Worm (Caenorhabditis elegans) whole organism, L4/young adult: ENCODE measurements around the gene Y53F4B.14.

ENCODE experiments used
- W03F9.2 ChIP-seq: fragments of 150-350 bp; optimal IDR thresholded peaks from 2 replicates; lab custom pipeline; 2014; ENCODE audit warnings: missing biosample characterization, missing genetic modification characterization
- dao-5 ChIP-seq: sonication (generic microtip); optimal IDR thresholded peaks from 2 replicates; lab custom pipeline; 2016; ENCODE audit warnings: missing genotype, missing genetic modification characterization, moderate library complexity, missing compliant biosample characterization
- him-1 ChIP-seq: sonication (generic microtip); optimal IDR thresholded peaks from 2 replicates; lab custom pipeline; 2016; ENCODE audit warnings: missing genotype, missing genetic modification reagents, missing genetic modification characterization, missing compliant biosample characterization

Gene Y53F4B.14

DNA sequence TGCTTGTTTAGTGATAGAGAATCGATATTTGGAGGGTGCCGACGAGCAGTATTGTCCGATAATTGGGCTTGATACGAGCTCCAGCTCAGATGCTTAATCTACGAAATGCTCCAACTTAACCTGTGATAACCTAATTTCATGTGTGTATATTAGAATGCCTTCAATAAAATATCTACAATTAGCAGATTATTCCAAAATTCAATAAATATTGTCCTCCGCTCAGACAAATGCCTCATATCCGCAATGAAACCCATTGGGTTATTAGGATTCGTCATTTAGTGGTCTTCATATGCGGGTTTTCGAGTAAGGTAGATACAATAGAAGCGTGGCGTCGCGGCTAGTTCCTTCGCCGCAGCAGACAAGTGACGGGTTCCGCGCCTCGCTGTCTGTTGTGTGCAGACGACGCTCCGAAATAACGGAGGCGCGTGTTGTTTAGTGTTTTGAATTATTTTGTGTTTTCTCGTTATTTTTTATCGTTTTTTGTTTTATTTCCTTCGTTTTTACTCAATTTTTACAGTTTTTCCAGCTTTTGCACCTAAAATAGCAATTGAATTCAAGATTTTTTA is 12.1 kb upstream of the Y53F4B.14 start, which contains the start of gene cmtr-1:
Gene cmtr-1, plus strand, starts transcription at position 516 of the 566 bp plus-strand sequence.
- TF ChIP-seq W03F9.2 (tag; lab: Kevin White, UChicago), result peak; percentile 96
- TF ChIP-seq him-1, result peak; percentile 96
- peak; percentile 76 for TF ChIP-seq dao-5 (tag; lab: Kevin White, UChicago)

- TF ChIP-seq him-1 (no peak), W03F9.2 (tag; lab: Kevin White, UChicago) (no peak), dao-5 (tag; lab: Kevin White, UChicago) (no peak)
Measured at ce11 chrII:15026389-15026788, 11.4 kb upstream of the Y53F4B.14 start.

- TF ChIP-seq him-1 (no peak), W03F9.2 (tag; lab: Kevin White, UChicago) (no peak), dao-5 (tag; lab: Kevin White, UChicago) (no peak)
Measured at ce11 chrII:15039104-15039503, 1.3 kb downstream of the Y53F4B.14 start, which contains the start of gene trip-4. TSS of gene trip-4 (plus strand) at chrII:15039404.

ce11 chrII:15042310-15042709 is 4.5 kb downstream of the Y53F4B.14 start:
- TF ChIP-seq dao-5 (tag; lab: Kevin White, UChicago) (no peak), W03F9.2 (tag; lab: Kevin White, UChicago) (no peak), him-1 (no peak)

DNA sequence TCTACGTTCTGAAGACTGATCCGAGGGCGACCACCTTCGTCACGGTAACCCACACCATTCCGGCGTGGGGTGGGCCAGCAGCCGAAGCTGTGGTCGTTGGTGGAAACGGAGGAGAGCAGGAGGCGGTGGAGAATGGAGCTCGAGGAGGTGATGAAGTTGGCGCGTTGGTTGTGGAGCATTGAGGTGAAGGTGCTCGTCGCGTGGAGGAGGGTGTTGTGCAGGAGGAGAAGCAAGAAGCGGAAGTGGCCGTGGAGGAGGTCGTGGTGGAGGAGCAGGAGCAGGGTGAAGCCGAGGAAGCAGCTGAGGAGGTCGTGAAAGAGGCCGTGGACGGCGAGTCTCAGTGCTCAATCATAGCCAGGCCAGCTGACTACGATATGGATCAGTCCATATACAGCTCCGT is 20.5 kb downstream of the Y53F4B.14 start, which contains the start of gene Y53F4B.17:
Gene Y53F4B.17, plus strand, starts transcription at position 375 of the 400 bp plus-strand sequence.
- TF ChIP-seq dao-5 (tag; lab: Kevin White, UChicago) (no peak), him-1 (no peak), W03F9.2 (tag; lab: Kevin White, UChicago) (no peak)

ce11 chrII:15071571-15071970 is 33.8 kb downstream of the Y53F4B.14 start, which contains the start of gene Y53F4B.18:
TSS of gene Y53F4B.18 (minus strand) at chrII:15071671.
- no peak for TF ChIP-seq W03F9.2 (tag; lab: Kevin White, UChicago)
- no peak for TF ChIP-seq him-1
- TF ChIP-seq dao-5 (tag; lab: Kevin White, UChicago), result no peak

DNA sequence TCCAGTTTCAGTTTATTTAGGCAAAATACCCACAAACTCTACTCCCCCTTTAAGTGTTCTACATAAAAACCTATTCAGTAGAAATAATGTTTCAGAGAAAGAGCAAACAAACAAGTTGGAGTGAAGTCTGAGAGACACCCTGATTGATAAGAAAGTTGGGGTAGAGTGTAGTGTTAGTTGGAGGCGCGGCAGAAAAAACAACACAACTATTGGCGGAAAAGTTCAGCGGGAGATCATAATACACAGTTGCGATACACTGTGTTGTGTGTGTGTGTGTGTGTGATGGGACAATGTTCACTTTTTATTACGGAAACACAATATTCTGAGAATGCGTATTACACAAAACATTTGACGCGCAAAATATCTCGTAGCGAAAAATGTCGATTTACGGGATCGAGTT is 37.0 kb downstream of the Y53F4B.14 start:
- TF ChIP-seq W03F9.2 (tag; lab: Kevin White, UChicago), result no peak
- TF ChIP-seq dao-5 (tag; lab: Kevin White, UChicago), result no peak
- no peak for TF ChIP-seq him-1

DNA sequence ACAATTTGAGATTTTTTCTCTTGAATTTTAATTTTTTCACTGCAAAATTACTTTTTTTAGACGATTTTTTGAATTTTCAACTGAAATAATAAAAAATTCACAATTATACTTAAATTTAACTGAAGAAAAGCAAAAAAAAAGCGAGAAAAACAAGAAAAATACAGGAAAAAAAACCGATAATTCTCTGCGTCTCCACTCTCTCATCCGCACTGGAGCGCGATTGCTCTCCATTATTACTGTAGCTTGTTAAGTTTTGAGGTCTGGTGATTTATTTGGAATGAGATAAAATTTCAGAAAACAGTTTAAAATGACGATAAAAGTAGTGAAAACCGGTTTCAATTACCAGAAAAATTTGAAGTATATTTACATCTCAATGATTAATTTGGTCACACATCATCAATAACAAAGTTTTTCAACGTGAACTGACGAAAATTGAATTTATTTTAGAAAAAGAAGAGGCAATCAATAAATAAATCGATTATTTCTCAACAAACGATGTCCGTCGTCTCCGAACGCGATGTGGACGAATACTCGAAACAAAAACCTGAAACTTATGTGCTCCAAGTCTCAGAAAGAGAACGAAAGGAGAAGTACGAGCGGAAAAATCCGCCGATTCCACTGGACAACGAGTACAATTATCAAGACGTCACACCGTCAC is 39.1 kb downstream of the Y53F4B.14 start, which contains the start of gene Y53F4B.19:
Gene Y53F4B.19, plus strand, starts transcription at position 157 of the 658 bp plus-strand sequence.
- TF ChIP-seq him-1 (no peak), dao-5 (tag; lab: Kevin White, UChicago) (no peak), W03F9.2 (tag; lab: Kevin White, UChicago) (peak; percentile 29)

- TF ChIP-seq him-1, result no peak
- TF ChIP-seq W03F9.2 (tag; lab: Kevin White, UChicago), result no peak
- TF ChIP-seq dao-5 (tag; lab: Kevin White, UChicago), result no peak
Measured at ce11 chrII:15080535-15080934, 42.7 kb downstream of the Y53F4B.14 start.

DNA sequence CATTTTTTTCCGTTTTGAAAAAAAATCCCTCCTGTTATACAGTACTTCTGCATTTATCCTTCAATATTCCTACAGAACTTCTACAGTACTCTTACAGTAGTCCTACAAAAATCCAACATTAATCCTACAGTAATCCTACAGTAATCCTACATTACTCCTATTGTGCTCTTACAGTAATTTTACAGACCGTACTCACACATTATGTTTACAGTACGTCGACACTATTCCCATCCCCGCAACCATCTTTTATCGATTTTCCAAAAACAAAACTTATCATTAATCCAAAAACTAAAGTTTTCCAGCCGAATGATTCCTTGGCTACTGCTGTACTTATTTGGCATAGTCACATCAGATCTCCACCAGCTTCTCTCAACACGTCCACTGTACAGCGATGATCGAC is 46.4 kb downstream of the Y53F4B.14 start, which contains the start of gene Y53F4B.20:
Gene Y53F4B.20, plus strand, starts transcription at position 301 of the 400 bp plus-strand sequence.
- TF ChIP-seq dao-5 (tag; lab: Kevin White, UChicago), result no peak
- no peak for TF ChIP-seq W03F9.2 (tag; lab: Kevin White, UChicago)
- no peak for TF ChIP-seq him-1
